Worm (Caenorhabditis elegans): ENCODE measurements around the gene snpc-3.4.

The snpc-3.4 gene

ce11 chrIII:4068120-4068519 lies 48.3 kb downstream of the snpc-3.4 start:
- no peak for TF ChIP-seq cebp-1 (GFP tag; IDR thresholded peaks at IDR 0.05)
- no peak for TF ChIP-seq cebp-1 (tag; optimal IDR thresholded peaks at IDR 0.05)
- no peak for TF ChIP-seq attf-6 (GFP tag; IDR thresholded peaks at IDR 0.05)
- TF ChIP-seq lag-1 (GFP tag; IDR thresholded peaks at IDR 0.05), result no peak
- peak; percentile 52 for TF ChIP-seq zfh-2 (GFP tag; conservative IDR thresholded peaks at IDR 0.05)
- TF ChIP-seq D2030.7 (GFP tag; IDR thresholded peaks at IDR 0.05), result no peak
- TF ChIP-seq mcd-1 (GFP tag; IDR thresholded peaks at IDR 0.05), result 0 out of 2 replicates have a peak, but pooled peaks have one; percentile 10

ce11 chrIII:4070239-4070638 lies 50.4 kb downstream of the snpc-3.4 start:
- TF ChIP-seq zfh-2 (GFP tag; conservative IDR thresholded peaks at IDR 0.05) (0 out of 2 replicates have a peak, but pooled peaks have one; percentile 25), mcd-1 (GFP tag; IDR thresholded peaks at IDR 0.05) (no peak)

Data from whole organism, young adult.